Worm (Caenorhabditis elegans) whole organism, L4 larva: Measurements from ENCODE around the gene tag-307.

ENCODE experiments used
- F26F4.8 ChIP-seq: fragments of 200-800 bp; sonication (Bioruptor generic); conservative IDR thresholded peaks from 2 replicates; pipeline ENCODE4 v1.3.6; 2022; ENCODE audit warnings: missing genetic modification characterization, missing compliant biosample characterization
- mep-1 ChIP-seq: fragments of 150-350 bp; sonication (generic microtip); optimal IDR thresholded peaks from 3 replicates; lab custom pipeline; 2014; ENCODE audit warnings: missing biosample characterization, missing genetic modification characterization

DNA sequence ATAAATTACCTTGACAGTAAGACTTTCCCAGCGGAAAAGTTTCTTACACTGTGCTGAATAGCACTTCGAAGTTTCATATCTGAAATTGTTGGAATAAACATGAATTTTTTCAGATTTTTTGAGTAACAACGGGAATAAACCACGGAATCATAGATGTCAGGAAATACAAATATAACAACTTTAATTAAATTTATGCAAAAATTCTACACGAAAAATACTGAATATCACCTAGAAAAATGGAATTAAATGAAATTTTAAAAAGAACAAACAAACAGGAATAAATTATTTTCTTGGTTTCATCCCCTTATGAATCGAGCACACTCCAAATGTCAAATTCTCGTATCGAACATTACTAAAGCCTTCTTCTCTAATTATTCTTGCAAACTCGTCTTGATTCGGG, at the start of gene tag-307:
- no peak for TF ChIP-seq F26F4.8 (GFP tag; lab: Robert Waterston, UW)
- TF ChIP-seq mep-1 (tag; lab: Kevin White, UChicago), result no peak
